Worm (Caenorhabditis elegans) whole organism, late embryonic: ENCODE measurements around the gene R05A10.8.

ENCODE experiments used
- C08G9.2 ChIP-seq: sonication (generic microtip); optimal IDR thresholded peaks from 2 replicates; lab custom pipeline; 2016; ENCODE audit warnings: mild to moderate bottlenecking, missing genetic modification characterization, moderate library complexity, missing compliant biosample characterization
- C38D4.7 ChIP-seq: fragments of 200-800 bp; sonication (Bioruptor generic); optimal IDR thresholded peaks from 2 replicates; lab custom pipeline; 2018; ENCODE audit warnings: mild to moderate bottlenecking, missing genetic modification characterization, moderate library complexity, missing compliant biosample characterization
- F13H6.1 ChIP-seq: sonication (generic microtip); optimal IDR thresholded peaks from 2 replicates; lab custom pipeline; 2016; ENCODE audit warnings: missing genetic modification characterization, missing compliant biosample characterization
- K09A11.1 ChIP-seq: sonication (generic microtip); optimal IDR thresholded peaks from 2 replicates; lab custom pipeline; 2017; ENCODE audit warnings: antibody characterized with exemption, mild to moderate bottlenecking, missing genetic modification characterization, missing compliant biosample characterization; ENCODE audit not compliant: insufficient read depth
- ahr-1 ChIP-seq: sonication (generic microtip); optimal IDR thresholded peaks from 2 replicates; lab custom pipeline; 2016; ENCODE audit warnings: missing genetic modification characterization, missing compliant biosample characterization
- ama-1 ChIP-seq: fragments of 150-350 bp; optimal IDR thresholded peaks from 2 replicates; lab custom pipeline; 2014
- ceh-14 ChIP-seq: sonication (generic microtip); optimal IDR thresholded peaks from 2 replicates; lab custom pipeline; 2016; ENCODE audit warnings: missing genotype, missing genetic modification characterization, missing compliant biosample characterization
- ceh-2 ChIP-seq: sonication (generic microtip); optimal IDR thresholded peaks from 2 replicates; lab custom pipeline; 2016; ENCODE audit warnings: missing genotype, missing genetic modification characterization, missing compliant biosample characterization
- ceh-22 ChIP-seq: sonication (generic microtip); optimal IDR thresholded peaks from 2 replicates; lab custom pipeline; 2017; ENCODE audit warnings: missing biosample characterization, missing genetic modification characterization
- ceh-24 ChIP-seq: sonication (generic microtip); optimal IDR thresholded peaks from 2 replicates; lab custom pipeline; 2016; ENCODE audit warnings: mild to moderate bottlenecking, missing genetic modification characterization, missing compliant biosample characterization
- ceh-30 ChIP-seq: fragments of 150-350 bp; optimal IDR thresholded peaks from 2 replicates; lab custom pipeline; 2014; ENCODE audit warnings: missing biosample characterization, missing genetic modification characterization
- ceh-31 ChIP-seq: sonication (generic microtip); optimal IDR thresholded peaks from 2 replicates; lab custom pipeline; 2016; ENCODE audit warnings: missing genetic modification characterization, missing compliant biosample characterization
- ceh-34 ChIP-seq: sonication (generic microtip); optimal IDR thresholded peaks from 2 replicates; lab custom pipeline; 2016; ENCODE audit warnings: mild to moderate bottlenecking, missing genetic modification characterization, missing compliant biosample characterization
- ceh-45 ChIP-seq: fragments of 200-800 bp; sonication (Bioruptor generic); IDR thresholded peaks from 2 replicates; pipeline ENCODE4 v1.3.6; 2022; ENCODE audit warnings: missing genetic modification reagents, missing genetic modification characterization, missing compliant biosample characterization
- ceh-6 ChIP-seq: fragments of 200-800 bp; sonication (Bioruptor generic); optimal IDR thresholded peaks from 2 replicates; lab custom pipeline; 2018; ENCODE audit warnings: mild to moderate bottlenecking, missing genetic modification characterization, missing compliant biosample characterization
- ceh-9 ChIP-seq: sonication (generic microtip); optimal IDR thresholded peaks from 2 replicates; lab custom pipeline; 2016; ENCODE audit warnings: mild to moderate bottlenecking, missing genetic modification characterization, inconsistent platforms, missing compliant biosample characterization
- dve-1 ChIP-seq: sonication (generic microtip); optimal IDR thresholded peaks from 2 replicates; lab custom pipeline; 2017; ENCODE audit warnings: antibody characterized with exemption, mild to moderate bottlenecking, missing genetic modification characterization, missing compliant biosample characterization
- elt-2 ChIP-seq: sonication (generic microtip); optimal IDR thresholded peaks from 2 replicates; lab custom pipeline; 2016; ENCODE audit warnings: missing genetic modification reagents, missing genetic modification characterization, missing compliant biosample characterization
- elt-4 ChIP-seq: sonication (generic microtip); optimal IDR thresholded peaks from 2 replicates; lab custom pipeline; 2016; ENCODE audit warnings: missing genetic modification characterization, missing compliant biosample characterization
- eyg-1 ChIP-seq: sonication (generic microtip); optimal IDR thresholded peaks from 2 replicates; lab custom pipeline; 2016; ENCODE audit warnings: missing genotype, missing genetic modification characterization, missing compliant biosample characterization
- fkh-6 ChIP-seq: sonication (generic microtip); optimal IDR thresholded peaks from 2 replicates; lab custom pipeline; 2016; ENCODE audit warnings: missing genetic modification characterization, missing compliant biosample characterization
- gmeb-2 ChIP-seq: sonication (generic microtip); optimal IDR thresholded peaks from 2 replicates; lab custom pipeline; 2016; ENCODE audit warnings: missing genetic modification characterization, inconsistent platforms, missing compliant biosample characterization
- hlh-15 ChIP-seq: sonication (generic microtip); optimal IDR thresholded peaks from 2 replicates; lab custom pipeline; 2016; ENCODE audit warnings: missing genetic modification characterization, missing compliant biosample characterization
- hlh-30 ChIP-seq: sonication (generic microtip); optimal IDR thresholded peaks from 2 replicates; lab custom pipeline; 2017; ENCODE audit warnings: antibody characterized with exemption, missing genetic modification characterization, missing compliant biosample characterization; ENCODE audit not compliant: insufficient read depth
- hlh-6 ChIP-seq: sonication (generic microtip); optimal IDR thresholded peaks from 2 replicates; lab custom pipeline; 2016; ENCODE audit warnings: missing genotype, missing genetic modification characterization, missing compliant biosample characterization
- hlh-8 ChIP-seq: sonication (generic microtip); optimal IDR thresholded peaks from 2 replicates; lab custom pipeline; 2016; ENCODE audit warnings: missing genotype, missing genetic modification characterization, missing compliant biosample characterization
- lim-6 ChIP-seq: sonication (generic microtip); optimal IDR thresholded peaks from 2 replicates; lab custom pipeline; 2016; ENCODE audit warnings: missing genetic modification characterization, missing compliant biosample characterization
- lin-11 ChIP-seq: fragments of 200-800 bp; sonication (Bioruptor generic); optimal IDR thresholded peaks from 2 replicates; lab custom pipeline; 2018; ENCODE audit warnings: mild to moderate bottlenecking, missing genetic modification characterization, missing compliant biosample characterization
- madf-2 ChIP-seq: sonication (generic microtip); optimal IDR thresholded peaks from 2 replicates; lab custom pipeline; 2017; ENCODE audit warnings: missing genetic modification characterization, missing compliant biosample characterization
- nfya-1 ChIP-seq: sonication (generic microtip); optimal IDR thresholded peaks from 2 replicates; lab custom pipeline; 2017; ENCODE audit warnings: missing genetic modification characterization, mild to moderate bottlenecking, missing compliant biosample characterization, antibody characterized with exemption, moderate library complexity
- nhr-232 ChIP-seq: sonication (generic microtip); optimal IDR thresholded peaks from 2 replicates; lab custom pipeline; 2016; ENCODE audit warnings: missing genetic modification characterization, missing compliant biosample characterization
- odd-2 ChIP-seq: sonication (generic microtip); optimal IDR thresholded peaks from 2 replicates; lab custom pipeline; 2017; ENCODE audit warnings: antibody characterized with exemption, mild to moderate bottlenecking, missing genetic modification characterization, missing compliant biosample characterization
- pat-9 ChIP-seq: fragments of 200-800 bp; sonication (Bioruptor generic); optimal IDR thresholded peaks from 2 replicates; lab custom pipeline; 2018; ENCODE audit warnings: mild to moderate bottlenecking, missing genetic modification characterization, moderate library complexity, missing compliant biosample characterization
- pax-1 ChIP-seq: fragments of 150-350 bp; optimal IDR thresholded peaks from 2 replicates; lab custom pipeline; 2014; ENCODE audit warnings: missing biosample characterization, missing genetic modification characterization
- pha-2 ChIP-seq: sonication (generic microtip); optimal IDR thresholded peaks from 2 replicates; lab custom pipeline; 2017; ENCODE audit warnings: mild to moderate bottlenecking, missing genetic modification characterization, missing compliant biosample characterization
- pros-1 ChIP-seq: fragments of 150-350 bp; optimal IDR thresholded peaks from 2 replicates; lab custom pipeline; 2014; ENCODE audit warnings: missing biosample characterization, missing genetic modification reagents, missing genetic modification characterization
- sox-2 ChIP-seq: fragments of 200-800 bp; sonication (Bioruptor generic); IDR thresholded peaks from 2 replicates; pipeline ENCODE4 v1.3.6; 2022; ENCODE audit warnings: missing genetic modification reagents, missing genetic modification characterization, missing compliant biosample characterization
- syd-9 ChIP-seq: sonication (generic microtip); optimal IDR thresholded peaks from 2 replicates; lab custom pipeline; 2016; ENCODE audit warnings: mild to moderate bottlenecking, missing genetic modification characterization, moderate library complexity, missing compliant biosample characterization
- tbx-2 ChIP-seq: sonication (generic microtip); optimal IDR thresholded peaks from 2 replicates; lab custom pipeline; 2016; ENCODE audit warnings: missing genetic modification characterization, missing compliant biosample characterization
- ttx-3 ChIP-seq: sonication (generic microtip); optimal IDR thresholded peaks from 2 replicates; lab custom pipeline; 2016; ENCODE audit warnings: missing genetic modification reagents, missing genetic modification characterization, missing compliant biosample characterization
- unc-3 ChIP-seq, 2 experiments: fragments of 200-800 bp in 1 of 2; sonication (Bioruptor generic) in 1 of 2; sonication (generic microtip) in 1 of 2; conservative IDR thresholded peaks in 1 of 2; optimal IDR thresholded peaks in 1 of 2; 2 replicates each; pipeline versions ENCODE4 v1.3.6 to Lab custom; 2016 to 2022; ENCODE audit warnings: missing compliant biosample characterization in 2 of 2, missing genetic modification characterization in 2 of 2, missing genetic modification reagents in 1 of 2
- unc-55 ChIP-seq: sonication (generic microtip); optimal IDR thresholded peaks from 2 replicates; lab custom pipeline; 2017; ENCODE audit warnings: missing biosample characterization, missing genetic modification reagents, missing genetic modification characterization
- unc-86 ChIP-seq: sonication (generic microtip); optimal IDR thresholded peaks from 2 replicates; lab custom pipeline; 2016; ENCODE audit warnings: missing genetic modification characterization, missing compliant biosample characterization
- ztf-16 ChIP-seq: sonication (generic microtip); optimal IDR thresholded peaks from 2 replicates; lab custom pipeline; 2017; ENCODE audit warnings: missing genetic modification characterization, missing compliant biosample characterization

R05A10.8 gene

ce11 chrIV:14115045-14115444 is 42.9 kb downstream of the R05A10.8 start:
- TF ChIP-seq pha-2 (tag; lab: Kevin White, UChicago) = no peak

- TF ChIP-seq ceh-6 (GFP tag; lab: Kevin White, UChicago) (no peak), C38D4.7 (no peak), hlh-8 (no peak), ttx-3 (tag; lab: Kevin White, UChicago) (no peak), hlh-30 (tag; lab: Kevin White, UChicago) (no peak), ceh-45 (GFP tag; lab: Robert Waterston, UW) (no peak), odd-2 (tag; lab: Kevin White, UChicago) (no peak), nfya-1 (tag; lab: Kevin White, UChicago) (no peak)
- TF ChIP-seq, all 69 proteins: peak for 0
Measured at ce11 chrIV:14114357-14114756, 43.6 kb downstream of the R05A10.8 start.

- no peak for TF ChIP-seq F13H6.1 (tag; lab: Kevin White, UChicago)
- TF ChIP-seq gmeb-2 = no peak
- TF ChIP-seq K09A11.1 = no peak
- no peak for TF ChIP-seq unc-55 (GFP tag; lab: Kevin White, UChicago)
- no peak for TF ChIP-seq elt-4 (tag; lab: Kevin White, UChicago)
- TF ChIP-seq pax-1 (tag; lab: Kevin White, UChicago) = no peak
- no peak for TF ChIP-seq ceh-2 (tag; lab: Kevin White, UChicago)
- no peak for TF ChIP-seq ceh-9 (tag; lab: Kevin White, UChicago)
- no peak for TF ChIP-seq tbx-2 (tag; lab: Kevin White, UChicago)
- TF ChIP-seq nhr-232 = no peak
- TF ChIP-seq elt-2 (tag; lab: Kevin White, UChicago) = no peak
- no peak for TF ChIP-seq pat-9 (tag; lab: Kevin White, UChicago)
- TF ChIP-seq lim-6 (tag; lab: Kevin White, UChicago) = no peak
- no peak for TF ChIP-seq ceh-6 (GFP tag; lab: Kevin White, UChicago)
- no peak for TF ChIP-seq ceh-31 (tag; lab: Kevin White, UChicago)
- TF ChIP-seq ahr-1 = no peak
Measured at ce11 chrIV:14113621-14114020, 44.4 kb downstream of the R05A10.8 start.

ce11 chrIV:14107647-14108046 is 50.3 kb downstream of the R05A10.8 start:
- TF ChIP-seq eyg-1 (tag; lab: Kevin White, UChicago) (no peak), madf-2 (no peak), pha-2 (tag; lab: Kevin White, UChicago) (no peak), ceh-30 (tag; lab: Kevin White, UChicago) (no peak), ceh-9 (tag; lab: Kevin White, UChicago) (no peak), dve-1 (tag; lab: Kevin White, UChicago) (no peak), unc-86 (tag; lab: Kevin White, UChicago) (no peak), ceh-24 (tag; lab: Kevin White, UChicago) (no peak), nfya-1 (tag; lab: Kevin White, UChicago) (no peak), syd-9 (no peak), ceh-2 (tag; lab: Kevin White, UChicago) (no peak), fkh-6 (tag; lab: Kevin White, UChicago) (no peak), C38D4.7 (no peak), lim-6 (tag; lab: Kevin White, UChicago) (no peak), elt-2 (tag; lab: Kevin White, UChicago) (no peak), ceh-34 (no peak)

ce11 chrIV:14106274-14106673 is 51.7 kb downstream of the R05A10.8 start, which contains the start of gene ins-34:
Gene ins-34 (plus strand): TSS chrIV:14106574.
- TF ChIP-seq hlh-30 (tag; lab: Kevin White, UChicago) = no peak
- TF ChIP-seq ceh-14 (tag; lab: Kevin White, UChicago) = no peak
- TF ChIP-seq sox-2 = no peak
- no peak for TF ChIP-seq tbx-2 (tag; lab: Kevin White, UChicago)
- TF ChIP-seq ama-1 = no peak
- TF ChIP-seq nhr-232 = no peak
- no peak for TF ChIP-seq ztf-16 (tag; lab: Kevin White, UChicago)
- no peak for TF ChIP-seq dve-1 (tag; lab: Kevin White, UChicago)
- TF ChIP-seq lin-11 (tag; lab: Kevin White, UChicago) = no peak
- TF ChIP-seq syd-9 = no peak
- no peak for TF ChIP-seq hlh-6 (tag; lab: Kevin White, UChicago)
- no peak for TF ChIP-seq ceh-22 (tag; lab: Kevin White, UChicago)
- TF ChIP-seq pros-1 (tag; lab: Kevin White, UChicago) = no peak
- no peak for TF ChIP-seq ceh-24 (tag; lab: Kevin White, UChicago)
- TF ChIP-seq gmeb-2 = no peak
- no peak for TF ChIP-seq C08G9.2 (tag; lab: Kevin White, UChicago)
- no peak for TF ChIP-seq hlh-15
- TF ChIP-seq pat-9 (tag; lab: Kevin White, UChicago) = no peak
- TF ChIP-seq unc-3 (GFP tag; conservative IDR thresholded peaks at IDR 0.05; lab: Robert Waterston, UW) = no peak
- no peak for TF ChIP-seq unc-3 (tag; optimal IDR thresholded peaks at IDR 0.05; lab: Kevin White, UChicago)
- no peak for TF ChIP-seq unc-86 (tag; lab: Kevin White, UChicago)
